Fruit fly (Drosophila melanogaster) whole organism, embryonic: ENCODE measurements around the gene PAPLA1.

Experiments used
- CG11456 ChIP-seq: fragments of 200-800 bp; sonication (Bioruptor generic); IDR thresholded peaks from 3 replicates; pipeline ENCODE4 v1.3.6; 2022; ENCODE audit warnings: missing biosample characterization, missing genetic modification characterization
- CG7372 ChIP-seq: fragments of 200-800 bp; sonication (Bioruptor generic); IDR thresholded peaks from 2 replicates; pipeline ENCODE4 v1.3.6; 2022; ENCODE audit warnings: missing biosample characterization, missing genetic modification characterization
- sima ChIP-seq: fragments of 200-800 bp; sonication (Bioruptor generic); optimal IDR thresholded peaks from 2 replicates; lab custom pipeline; 2016; ENCODE audit warnings: missing biosample characterization, missing genetic modification characterization
- unc-4 ChIP-seq: fragments of 200-800 bp; sonication (Bioruptor generic); IDR thresholded peaks from 2 replicates; pipeline ENCODE4 v1.3.6; 2022; ENCODE audit warnings: missing biosample characterization, missing genetic modification characterization; ENCODE audit not compliant: partially characterized antibody

PAPLA1 gene

dm6 chr2L:8084349-8085203 lies 74.9 kb downstream of the PAPLA1 start (continued):
- TF ChIP-seq sima (no peak), CG7372 (no peak), unc-4 (0 out of 2 replicates have a peak, but pooled peaks have one; percentile 13), CG11456 (GFP tag; lab: Robert Waterston, UW) (no peak)
